Fruit fly (Drosophila melanogaster): ENCODE data around the gene CG2854.

CG2854 gene

dm6 chrX:2321900-2322555 lies 4.9 kb upstream of the CG2854 start:
- TF ChIP-seq Snoo (tag; optimal IDR thresholded peaks at IDR 0.05) (peak; percentile 92), CG15710 (tag; optimal IDR thresholded peaks at IDR 0.05) (peak; percentile 92), CG34367 (tag; optimal IDR thresholded peaks at IDR 0.05) (peak; percentile 81), CG14655 (GFP tag; optimal IDR thresholded peaks at IDR 0.05) (peak; percentile 76), Ets98B (GFP tag; IDR thresholded peaks at IDR 0.05) (peak; percentile 38; the same call in 1 of the 2 replicates), CG12605 (GFP tag; IDR thresholded peaks at IDR 0.05) (peak; percentile 73), CG8159 (tag; optimal IDR thresholded peaks at IDR 0.05) (peak; percentile 82), CG10348 (GFP tag; IDR thresholded peaks at IDR 0.05) (no peak), CG4496 (GFP tag; IDR thresholded peaks at IDR 0.05) (peak; percentile 88), D1 (tag; optimal IDR thresholded peaks at IDR 0.05) (peak; percentile 50), EcR (GFP tag; optimal IDR thresholded peaks at IDR 0.05) (peak; percentile 14), CG32121 (GFP tag; IDR thresholded peaks at IDR 0.05) (no peak), CG8301 (tag; optimal IDR thresholded peaks at IDR 0.05) (peak; percentile 55), fd96Ca (GFP tag; IDR thresholded peaks at IDR 0.05) (peak; percentile 79), CG9948 (tag; optimal IDR thresholded peaks at IDR 0.05) (peak; percentile 83), rn (GFP tag; IDR thresholded peaks at IDR 0.05) (peak; percentile 51; the same call in 1 of the 2 replicates), CG17806 (tag; optimal IDR thresholded peaks at IDR 0.05) (peak; percentile 85), Pif1B (GFP tag; optimal IDR thresholded peaks at IDR 0.05) (peak; percentile 82), CG13204 (GFP tag; optimal IDR thresholded peaks at IDR 0.05) (peak; percentile 80), Pif1A (GFP tag; optimal IDR thresholded peaks at IDR 0.05) (peak; percentile 77), gl (tag; optimal IDR thresholded peaks at IDR 0.05) (peak; percentile 84)

dm6 chrX:2323661-2324293 lies 3.2 kb upstream of the CG2854 start:
- TF ChIP-seq CG14655 (GFP tag; optimal IDR thresholded peaks at IDR 0.05), result no peak
- no peak for TF ChIP-seq Pif1A (GFP tag; optimal IDR thresholded peaks at IDR 0.05)
- TF ChIP-seq CG12605 (GFP tag; IDR thresholded peaks at IDR 0.05), result no peak
- TF ChIP-seq CG34367 (tag; optimal IDR thresholded peaks at IDR 0.05), result no peak
- TF ChIP-seq CG8301 (tag; optimal IDR thresholded peaks at IDR 0.05), result no peak
- TF ChIP-seq CG32121 (GFP tag; IDR thresholded peaks at IDR 0.05), result no peak
- peak; percentile 58 for TF ChIP-seq EcR (GFP tag; optimal IDR thresholded peaks at IDR 0.05)
- TF ChIP-seq CG17806 (tag; optimal IDR thresholded peaks at IDR 0.05), result no peak
- 0 out of 3 replicates have a peak, but pooled peaks have one; percentile 9 for TF ChIP-seq CG4496 (GFP tag; IDR thresholded peaks at IDR 0.05)
- TF ChIP-seq rn (GFP tag; IDR thresholded peaks at IDR 0.05), result no peak
- TF ChIP-seq Snoo (tag; optimal IDR thresholded peaks at IDR 0.05), result no peak
- TF ChIP-seq Pif1B (GFP tag; optimal IDR thresholded peaks at IDR 0.05), result no peak
- TF ChIP-seq gl (tag; optimal IDR thresholded peaks at IDR 0.05), result no peak
- TF ChIP-seq CG8159 (tag; optimal IDR thresholded peaks at IDR 0.05), result no peak
- TF ChIP-seq Ets98B (GFP tag; IDR thresholded peaks at IDR 0.05), result no peak
- TF ChIP-seq CG13204 (GFP tag; optimal IDR thresholded peaks at IDR 0.05), result peak; percentile 91
- TF ChIP-seq CG9948 (tag; optimal IDR thresholded peaks at IDR 0.05), result no peak
- TF ChIP-seq CG10348 (GFP tag; IDR thresholded peaks at IDR 0.05), result no peak
- no peak for TF ChIP-seq D1 (tag; optimal IDR thresholded peaks at IDR 0.05)
- no peak for TF ChIP-seq fd96Ca (GFP tag; IDR thresholded peaks at IDR 0.05)
- no peak for TF ChIP-seq CG15710 (tag; optimal IDR thresholded peaks at IDR 0.05)

- no peak for TF ChIP-seq CG8301 (tag; optimal IDR thresholded peaks at IDR 0.05)
- no peak for TF ChIP-seq gl (tag; optimal IDR thresholded peaks at IDR 0.05)
- no peak for TF ChIP-seq CG14655 (GFP tag; optimal IDR thresholded peaks at IDR 0.05)
- no peak for TF ChIP-seq Pif1A (GFP tag; optimal IDR thresholded peaks at IDR 0.05)
- TF ChIP-seq rn (GFP tag; IDR thresholded peaks at IDR 0.05), result no peak
- no peak for TF ChIP-seq fd96Ca (GFP tag; IDR thresholded peaks at IDR 0.05)
- TF ChIP-seq Ets98B (GFP tag; IDR thresholded peaks at IDR 0.05), result no peak
- TF ChIP-seq CG4496 (GFP tag; IDR thresholded peaks at IDR 0.05), result no peak
Measured at dm6 chrX:2325658-2326245, 1.2 kb upstream of the CG2854 start, which contains the start of gene CG14050. Gene CG14050 (minus strand): TSS chrX:2326217.

dm6 chrX:2329312-2329711 lies 2.4 kb downstream of the CG2854 start:
- TF ChIP-seq CG34367 (tag; optimal IDR thresholded peaks at IDR 0.05) (peak; percentile 15), Snoo (tag; optimal IDR thresholded peaks at IDR 0.05) (peak; percentile 45), EcR (GFP tag; optimal IDR thresholded peaks at IDR 0.05) (no peak), CG32121 (GFP tag; IDR thresholded peaks at IDR 0.05) (no peak), Pif1A (GFP tag; optimal IDR thresholded peaks at IDR 0.05) (peak; percentile 61), CG10348 (GFP tag; IDR thresholded peaks at IDR 0.05) (no peak), fd96Ca (GFP tag; IDR thresholded peaks at IDR 0.05) (peak; percentile 46; the same call in 1 of the 3 replicates), CG15710 (tag; optimal IDR thresholded peaks at IDR 0.05) (peak; percentile 66), CG8301 (tag; optimal IDR thresholded peaks at IDR 0.05) (no peak), CG17806 (tag; optimal IDR thresholded peaks at IDR 0.05) (peak; percentile 56), rn (GFP tag; IDR thresholded peaks at IDR 0.05) (no peak), CG12605 (GFP tag; IDR thresholded peaks at IDR 0.05) (no peak), D1 (tag; optimal IDR thresholded peaks at IDR 0.05) (no peak), Ets98B (GFP tag; IDR thresholded peaks at IDR 0.05) (no peak; the same call in 1 of the 2 replicates), CG8159 (tag; optimal IDR thresholded peaks at IDR 0.05) (peak; percentile 61), gl (tag; optimal IDR thresholded peaks at IDR 0.05) (peak; percentile 3), CG14655 (GFP tag; optimal IDR thresholded peaks at IDR 0.05) (peak; percentile 28), CG9948 (tag; optimal IDR thresholded peaks at IDR 0.05) (peak; percentile 29), CG4496 (GFP tag; IDR thresholded peaks at IDR 0.05) (0 out of 3 replicates have a peak, but pooled peaks have one; percentile 37), CG13204 (GFP tag; optimal IDR thresholded peaks at IDR 0.05) (peak; percentile 1), Pif1B (GFP tag; optimal IDR thresholded peaks at IDR 0.05) (peak; percentile 36)
